Worm (Caenorhabditis elegans) whole organism, L3 larva: Measurements from ENCODE around the gene grd-12.

ENCODE experiments used
- aly-2 ChIP-seq: fragments of 150-350 bp; optimal IDR thresholded peaks from 2 replicates; lab custom pipeline; 2014; ENCODE audit warnings: missing biosample characterization, missing genetic modification characterization
- ceh-82 ChIP-seq: fragments of 150-350 bp; optimal IDR thresholded peaks from 2 replicates; lab custom pipeline; 2014; ENCODE audit warnings: missing biosample characterization, missing genetic modification characterization
- nfya-1 ChIP-seq: sonication (generic microtip); optimal IDR thresholded peaks from 2 replicates; lab custom pipeline; 2017; ENCODE audit warnings: missing genetic modification characterization, mild to moderate bottlenecking, missing compliant biosample characterization, antibody characterized with exemption, moderate library complexity; ENCODE audit not compliant: insufficient read depth
- nhr-11 ChIP-seq: fragments of 150-350 bp; optimal IDR thresholded peaks from 2 replicates; lab custom pipeline; 2014; ENCODE audit warnings: missing biosample characterization, missing genetic modification characterization
- nhr-77 ChIP-seq: fragments of 150-350 bp; optimal IDR thresholded peaks from 2 replicates; lab custom pipeline; 2014; ENCODE audit warnings: missing biosample characterization, missing genetic modification characterization
- pha-4 ChIP-seq: fragments of 150-350 bp; optimal IDR thresholded peaks from 2 replicates; lab custom pipeline; 2014; ENCODE audit warnings: missing biosample characterization, missing genetic modification reagents, missing genetic modification characterization
- sea-2 ChIP-seq: fragments of 150-350 bp; sonication (generic microtip); optimal IDR thresholded peaks from 4 replicates; lab custom pipeline; 2014; ENCODE audit warnings: missing biosample characterization, missing genetic modification reagents, missing genetic modification characterization
- ztf-11 ChIP-seq: fragments of 150-350 bp; optimal IDR thresholded peaks from 2 replicates; lab custom pipeline; 2014; ENCODE audit warnings: missing biosample characterization, missing genetic modification characterization

- no peak for TF ChIP-seq aly-2
- no peak for TF ChIP-seq pha-4 (tag; lab: Kevin White, UChicago)
- TF ChIP-seq nhr-77, result no peak
- TF ChIP-seq ceh-82, result no peak
- no peak for TF ChIP-seq sea-2
- TF ChIP-seq nfya-1, result no peak
- TF ChIP-seq nhr-11 (tag; lab: Kevin White, UChicago), result no peak
- no peak for TF ChIP-seq ztf-11 (tag; lab: Kevin White, UChicago)
Measured at ce11 chrV:15013328-15013727, 35.0 kb downstream of the grd-12 start.
